Worm (Caenorhabditis elegans): ENCODE measurements around the gene K09C4.1.

K09C4.1 gene

DNA sequence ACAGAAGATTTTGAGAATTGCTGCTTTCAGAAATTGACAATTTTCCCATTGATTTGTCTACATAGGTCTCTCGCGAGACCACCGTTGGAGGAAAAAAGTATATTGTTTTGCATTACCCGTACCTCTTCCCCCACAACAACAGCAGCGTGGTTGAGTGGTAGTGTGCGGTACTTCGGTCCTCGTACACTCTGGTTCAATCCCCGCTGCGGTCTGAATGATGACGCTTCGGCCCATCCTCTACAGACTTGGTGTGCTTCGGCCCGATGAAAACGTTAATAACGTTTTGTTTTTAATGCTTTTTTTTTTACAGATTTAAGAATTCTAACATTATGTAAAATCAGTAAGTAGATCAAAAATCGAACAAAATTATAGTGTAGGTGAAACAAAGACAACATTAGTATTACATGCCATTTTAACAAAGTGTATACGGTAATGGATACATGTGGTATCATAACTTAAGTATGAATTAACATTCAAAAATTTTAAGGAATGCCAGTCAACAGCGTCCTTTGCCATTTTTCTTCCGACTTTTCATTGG, 49.3 kb downstream of the K09C4.1 start, which contains the start of gene ZK816.3:
Gene ZK816.3, plus strand, starts transcription at position 488 of the 538 bp plus-strand sequence.
- TF ChIP-seq nhr-21 (tag; optimal IDR thresholded peaks at IDR 0.05) = peak; percentile 14
- TF ChIP-seq crh-2 (tag; optimal IDR thresholded peaks at IDR 0.05) = peak; percentile 12
- TF ChIP-seq nhr-129 (tag; optimal IDR thresholded peaks at IDR 0.05) = peak; percentile 56
- peak; percentile 33 for TF ChIP-seq sma-9 (GFP tag; optimal IDR thresholded peaks at IDR 0.05)
- TF ChIP-seq sma-9 (tag; optimal IDR thresholded peaks at IDR 0.05) = no peak
- peak; percentile 38 for TF ChIP-seq sma-3 (GFP tag; optimal IDR thresholded peaks at IDR 0.05)
- TF ChIP-seq fos-1 (tag; optimal IDR thresholded peaks at IDR 0.05) = peak; percentile 41
- peak; percentile 31 for TF ChIP-seq unc-55 (GFP tag; optimal IDR thresholded peaks at IDR 0.05)
- no peak for TF ChIP-seq C34F6.9 (tag; optimal IDR thresholded peaks at IDR 0.05)
- no peak for TF ChIP-seq nhr-77 (tag; optimal IDR thresholded peaks at IDR 0.05)
- TF ChIP-seq lin-13 (GFP tag; optimal IDR thresholded peaks at IDR 0.05) = peak; percentile 13
- peak; percentile 0 for TF ChIP-seq lin-11 (tag; optimal IDR thresholded peaks at IDR 0.05)
- TF ChIP-seq ztf-1 (GFP tag; conservative IDR thresholded peaks at IDR 0.05) = no peak

DNA sequence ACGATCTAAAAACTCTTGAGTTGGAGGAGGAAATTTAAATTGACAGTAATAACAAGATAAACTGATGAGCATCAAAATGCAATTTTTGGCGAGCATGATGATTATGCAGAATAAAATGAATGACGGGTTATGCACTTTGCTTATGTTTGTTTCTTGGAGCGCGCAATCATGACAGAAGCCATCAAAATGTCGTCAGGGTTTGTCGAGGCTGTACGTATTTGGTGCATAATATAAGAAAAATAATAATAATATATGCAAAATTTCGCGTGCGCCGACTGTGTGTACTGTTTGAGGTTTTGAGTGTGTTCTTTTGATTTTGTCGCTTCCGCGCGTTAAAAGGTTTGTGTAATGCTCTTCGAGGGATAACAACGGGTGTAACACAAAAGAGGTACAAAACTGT, 51.6 kb downstream of the K09C4.1 start, which contains the start of gene nspg-4:
Gene nspg-4, minus strand, starts transcription at position 101 of the 400 bp plus-strand sequence.
- TF ChIP-seq ceh-16 (tag; optimal IDR thresholded peaks at IDR 0.05) = no peak
- no peak for TF ChIP-seq egl-27 (tag; optimal IDR thresholded peaks at IDR 0.05)
- no peak for TF ChIP-seq elt-3 (tag; optimal IDR thresholded peaks at IDR 0.05)
- no peak for TF ChIP-seq sem-4 (tag; optimal IDR thresholded peaks at IDR 0.05)
- TF ChIP-seq lin-11 (tag; optimal IDR thresholded peaks at IDR 0.05) = no peak
- no peak for TF ChIP-seq nhr-237 (tag; optimal IDR thresholded peaks at IDR 0.05)
- TF ChIP-seq unc-62 (GFP tag; optimal IDR thresholded peaks at IDR 0.05) = no peak
- TF ChIP-seq nhr-77 (tag; optimal IDR thresholded peaks at IDR 0.05) = no peak
- no peak for TF ChIP-seq sma-9 (GFP tag; optimal IDR thresholded peaks at IDR 0.05)
- no peak for TF ChIP-seq sma-9 (tag; optimal IDR thresholded peaks at IDR 0.05)
- no peak for TF ChIP-seq R02D3.7 (tag; optimal IDR thresholded peaks at IDR 0.05)
- no peak for TF ChIP-seq unc-39 (tag; optimal IDR thresholded peaks at IDR 0.05)
- TF ChIP-seq nhr-12 (tag; optimal IDR thresholded peaks at IDR 0.05) = no peak
- TF ChIP-seq skn-1 (tag; optimal IDR thresholded peaks at IDR 0.05) = no peak
- TF ChIP-seq Y55F3AM.14 (GFP tag; optimal IDR thresholded peaks at IDR 0.05) = no peak
- no peak for TF ChIP-seq ZK546.5 (tag; optimal IDR thresholded peaks at IDR 0.05)
- no peak for TF ChIP-seq lin-39 (tag; optimal IDR thresholded peaks at IDR 0.05)
- no peak for TF ChIP-seq lin-13 (GFP tag; optimal IDR thresholded peaks at IDR 0.05)
- no peak for TF ChIP-seq mdl-1 (tag; optimal IDR thresholded peaks at IDR 0.05)
- TF ChIP-seq mab-5 (tag; optimal IDR thresholded peaks at IDR 0.05) = no peak
- no peak for TF ChIP-seq ztf-4 (tag; optimal IDR thresholded peaks at IDR 0.05)

Data from whole organism, L2 larva.